Worm (Caenorhabditis elegans): ENCODE results near the gene npr-38.
A peak's percentile ranks its signal among the peaks of the same experiment; 100 is the strongest.

The npr-38 gene

DNA sequence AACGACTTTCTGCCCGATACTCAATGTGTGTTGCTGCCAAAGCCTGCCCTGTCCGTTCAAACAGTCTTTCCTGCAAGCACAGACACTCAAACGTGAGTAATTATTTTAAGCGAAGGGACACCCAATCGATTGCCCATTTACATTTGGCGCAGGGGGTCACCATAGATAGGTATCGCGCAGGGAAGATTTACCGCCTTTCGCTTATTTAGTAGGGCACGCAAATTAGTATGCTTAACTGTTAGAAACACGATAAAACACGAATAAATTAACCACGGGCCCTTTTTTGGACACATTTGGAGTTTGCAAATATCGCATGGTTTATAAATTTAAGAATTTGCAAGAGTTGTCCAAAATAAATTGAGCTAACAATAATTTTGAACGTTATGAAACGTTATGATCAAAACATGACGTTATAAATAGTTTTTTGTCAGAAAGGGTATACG lies 15.1 kb upstream of the npr-38 start (continued):
- TF ChIP-seq rpc-1 (optimal IDR thresholded peaks at IDR 0.05) (peak; percentile 17), rpc-1 (tag; optimal IDR thresholded peaks at IDR 0.05) (no peak), F57C9.4 (tag; optimal IDR thresholded peaks at IDR 0.05) (peak; percentile 69), repo-1 (tag; optimal IDR thresholded peaks at IDR 0.05) (peak; percentile 100), rcor-1 (GFP tag; IDR thresholded peaks at IDR 0.05) (peak; percentile 98), ztf-28 (GFP tag; IDR thresholded peaks at IDR 0.05) (no peak), lag-1 (GFP tag; IDR thresholded peaks at IDR 0.05) (peak; percentile 92; the same call in 1 of the 2 replicates), rec-8 (tag; optimal IDR thresholded peaks at IDR 0.05) (peak; percentile 17 to 66), F57A8.1 (GFP tag; optimal IDR thresholded peaks at IDR 0.05) (peak; percentile 86), egl-18 (GFP tag; IDR thresholded peaks at IDR 0.05) (peak; percentile 96), hlh-12 (tag; optimal IDR thresholded peaks at IDR 0.05) (no peak), hsf-1 (GFP tag; IDR thresholded peaks at IDR 0.05) (peak; percentile 67), F52B5.7 (tag; optimal IDR thresholded peaks at IDR 0.05) (peak; percentile 96), snpc-1.1 (tag; optimal IDR thresholded peaks at IDR 0.05; ENCODE audit: insufficient read depth) (no peak), bed-2 (GFP tag; IDR thresholded peaks at IDR 0.05) (peak; percentile 93; the same call in 1 of the 2 replicates), gei-17 (GFP tag; optimal IDR thresholded peaks at IDR 0.05) (peak; percentile 99), cebp-2 (GFP tag; IDR thresholded peaks at IDR 0.05) (peak; percentile 99), B0035.1 (tag; optimal IDR thresholded peaks at IDR 0.05) (peak; percentile 97), F23B12.7 (tag; optimal IDR thresholded peaks at IDR 0.05; ENCODE audit: insufficient read depth) (peak; percentile 98), ama-1 (optimal IDR thresholded peaks at IDR 0.05) (no peak), ama-1 (GFP tag; optimal IDR thresholded peaks at IDR 0.05) (peak; percentile 18 to 94), F33H1.4 (GFP tag; IDR thresholded peaks at IDR 0.05) (peak; percentile 27; the same call in 1 of the 2 replicates), nhr-179 (tag; optimal IDR thresholded peaks at IDR 0.05) (peak; percentile 89), madf-8 (GFP tag; conservative IDR thresholded peaks at IDR 0.05) (no peak), nfya-2 (GFP tag; IDR thresholded peaks at IDR 0.05) (0 out of 2 replicates have a peak, but pooled peaks have one; percentile 72), F10E7.11 (tag; optimal IDR thresholded peaks at IDR 0.05) (peak; percentile 98), lir-1 (GFP tag; conservative IDR thresholded peaks at IDR 0.05) (peak; percentile 97), die-1 (tag; optimal IDR thresholded peaks at IDR 0.05) (peak; percentile 83), lin-40 (tag; optimal IDR thresholded peaks at IDR 0.05) (peak; percentile 100), nfyb-1 (GFP tag; IDR thresholded peaks at IDR 0.05) (peak; percentile 98), F39B2.1 (GFP tag; IDR thresholded peaks at IDR 0.05) (no peak), ztf-25 (GFP tag; IDR thresholded peaks at IDR 0.05) (0 out of 2 replicates have a peak, but pooled peaks have one; percentile 58), him-1 (tag; optimal IDR thresholded peaks at IDR 0.05) (peak; percentile 20), snpc-4 (GFP tag; optimal IDR thresholded peaks at IDR 0.05) (peak; percentile 61), snpc-4 (tag; optimal IDR thresholded peaks at IDR 0.05) (peak; percentile 36 to 90 (median 82)), K11D2.4 (GFP tag; IDR thresholded peaks at IDR 0.05) (peak; percentile 99), B0261.1 (tag; optimal IDR thresholded peaks at IDR 0.05) (peak; percentile 64), nhr-27 (tag; optimal IDR thresholded peaks at IDR 0.05) (peak; percentile 96), sdz-38 (tag; optimal IDR thresholded peaks at IDR 0.05) (peak; percentile 21), snpc-1.3 (tag; optimal IDR thresholded peaks at IDR 0.05; ENCODE audit: insufficient read depth) (no peak), Y56A3A.18 (GFP tag; IDR thresholded peaks at IDR 0.05) (peak; percentile 100), ztf-22 (GFP tag; optimal IDR thresholded peaks at IDR 0.05) (peak; percentile 96), K12H6.12 (tag; optimal IDR thresholded peaks at IDR 0.05) (peak; percentile 99)

Measured in whole organism, young adult.